Worm (Caenorhabditis elegans) whole organism, early embryonic: ENCODE data around the gene rmd-2.

Experiments used
- B0310.2 ChIP-seq: sonication (generic microtip); optimal IDR thresholded peaks from 2 replicates; lab custom pipeline; 2016; ENCODE audit warnings: mild to moderate bottlenecking, missing genetic modification characterization, missing compliant biosample characterization
- F13C5.2 ChIP-seq: sonication (generic microtip); optimal IDR thresholded peaks from 2 replicates; lab custom pipeline; 2017; ENCODE audit warnings: mild to moderate bottlenecking, missing genetic modification characterization, inconsistent platforms, missing compliant biosample characterization
- aly-1 ChIP-seq: sonication (generic microtip); optimal IDR thresholded peaks from 2 replicates; lab custom pipeline; 2016; ENCODE audit warnings: missing genetic modification characterization, missing compliant biosample characterization
- ama-1 ChIP-seq: fragments of 150-350 bp; optimal IDR thresholded peaks from 2 replicates; lab custom pipeline; 2014
- ceh-13 ChIP-seq: fragments of 200-800 bp; sonication (Bioruptor generic); optimal IDR thresholded peaks from 2 replicates; lab custom pipeline; 2018; ENCODE audit warnings: mild to moderate bottlenecking, missing genetic modification characterization, missing compliant biosample characterization
- ceh-36 ChIP-seq: sonication (generic microtip); optimal IDR thresholded peaks from 2 replicates; lab custom pipeline; 2016; ENCODE audit warnings: missing genetic modification characterization, inconsistent platforms, missing compliant biosample characterization
- ets-7 ChIP-seq: sonication (generic microtip); optimal IDR thresholded peaks from 2 replicates; lab custom pipeline; 2016; ENCODE audit warnings: missing genotype, missing genetic modification characterization, missing compliant biosample characterization
- flt-1 ChIP-seq: fragments of 200-800 bp; sonication (Bioruptor generic); IDR thresholded peaks from 2 replicates; pipeline ENCODE4 v1.3.6; 2022; ENCODE audit warnings: missing genetic modification characterization, missing compliant biosample characterization
- hmbx-1 ChIP-seq: sonication (generic microtip); optimal IDR thresholded peaks from 2 replicates; lab custom pipeline; 2016; ENCODE audit warnings: mild to moderate bottlenecking, missing genetic modification characterization, missing compliant biosample characterization
- hmg-4 ChIP-seq: fragments of 200-800 bp; sonication (Bioruptor generic); optimal IDR thresholded peaks from 2 replicates; lab custom pipeline; 2018; ENCODE audit warnings: mild to moderate bottlenecking, missing genetic modification characterization, missing compliant biosample characterization
- hnd-1 ChIP-seq: sonication (generic microtip); optimal IDR thresholded peaks from 2 replicates; lab custom pipeline; 2016; ENCODE audit warnings: missing genetic modification characterization, missing compliant biosample characterization
- pes-1 ChIP-seq: fragments of 200-800 bp; sonication (Bioruptor generic); IDR thresholded peaks from 2 replicates; pipeline ENCODE4 v1.3.6; 2022; ENCODE audit warnings: missing genetic modification reagents, missing genetic modification characterization, missing compliant biosample characterization
- scrt-1 ChIP-seq: fragments of 200-800 bp; sonication (Bioruptor generic); IDR thresholded peaks from 2 replicates; pipeline ENCODE4 v1.3.6; 2022; ENCODE audit warnings: missing genetic modification characterization, missing compliant biosample characterization
- sea-1 ChIP-seq: fragments of 200-800 bp; sonication (Bioruptor generic); conservative IDR thresholded peaks from 2 replicates; pipeline ENCODE4 v1.3.6; 2022; ENCODE audit warnings: missing genetic modification characterization, missing compliant biosample characterization
- tbx-11 ChIP-seq: fragments of 200-800 bp; sonication (Bioruptor generic); IDR thresholded peaks from 2 replicates; pipeline ENCODE4 v1.3.6; 2022; ENCODE audit warnings: missing genetic modification characterization, missing compliant biosample characterization
- tbx-37 ChIP-seq: fragments of 200-800 bp; sonication (Bioruptor generic); conservative IDR thresholded peaks from 2 replicates; pipeline ENCODE4 v1.3.6; 2022; ENCODE audit warnings: missing genetic modification reagents, missing genetic modification characterization, missing compliant biosample characterization
- tra-4 ChIP-seq: sonication (generic microtip); optimal IDR thresholded peaks from 2 replicates; lab custom pipeline; 2017; ENCODE audit warnings: missing genetic modification characterization, missing compliant biosample characterization

Gene rmd-2

ce11 chrV:9964152-9964785, 21.8 kb downstream of the rmd-2 start:
- TF ChIP-seq tbx-11 (GFP tag; lab: Robert Waterston, UW) (no peak), hmg-4 (peak; percentile 31), hmbx-1 (tag; lab: Kevin White, UChicago) (no peak)

- no peak for TF ChIP-seq scrt-1 (GFP tag; lab: Robert Waterston, UW)
- no peak for TF ChIP-seq aly-1 (tag; lab: Kevin White, UChicago)
- no peak for TF ChIP-seq pes-1 (GFP tag; lab: Robert Waterston, UW)
- TF ChIP-seq sea-1, result no peak
- no peak for TF ChIP-seq ets-7 (tag; lab: Kevin White, UChicago)
- no peak for TF ChIP-seq ama-1 (lab: Kevin White, UChicago)
- TF ChIP-seq flt-1, result no peak
- TF ChIP-seq B0310.2, result no peak
- no peak for TF ChIP-seq ceh-13 (GFP tag; lab: Kevin White, UChicago)
- TF ChIP-seq hnd-1, result no peak
- TF ChIP-seq tbx-37 (GFP tag; lab: Robert Waterston, UW), result no peak
- no peak for TF ChIP-seq F13C5.2 (tag; lab: Kevin White, UChicago)
- no peak for TF ChIP-seq ceh-36 (tag; lab: Kevin White, UChicago)
- no peak for TF ChIP-seq tra-4 (tag; lab: Kevin White, UChicago)
- TF ChIP-seq hmbx-1 (tag; lab: Kevin White, UChicago), result no peak
- TF ChIP-seq tbx-11 (GFP tag; lab: Robert Waterston, UW), result no peak
- TF ChIP-seq hmg-4, result no peak
These were observed 23.2 kb downstream of the rmd-2 start for ce11 chrV:9962916-9963315.

- TF ChIP-seq F13C5.2 (tag; lab: Kevin White, UChicago), result no peak
- TF ChIP-seq hmg-4, result no peak
- no peak for TF ChIP-seq ceh-36 (tag; lab: Kevin White, UChicago)
- TF ChIP-seq hnd-1, result no peak
- no peak for TF ChIP-seq tbx-37 (GFP tag; lab: Robert Waterston, UW)
- TF ChIP-seq aly-1 (tag; lab: Kevin White, UChicago), result no peak
- no peak for TF ChIP-seq sea-1
- TF ChIP-seq B0310.2, result no peak
- no peak for TF ChIP-seq tra-4 (tag; lab: Kevin White, UChicago)
- TF ChIP-seq tbx-11 (GFP tag; lab: Robert Waterston, UW), result no peak
- no peak for TF ChIP-seq flt-1
- no peak for TF ChIP-seq scrt-1 (GFP tag; lab: Robert Waterston, UW)
- TF ChIP-seq ets-7 (tag; lab: Kevin White, UChicago), result no peak
- TF ChIP-seq ceh-13 (GFP tag; lab: Kevin White, UChicago), result no peak
- no peak for TF ChIP-seq pes-1 (GFP tag; lab: Robert Waterston, UW)
- TF ChIP-seq ama-1 (lab: Kevin White, UChicago), result no peak
These were observed 23.7 kb downstream of the rmd-2 start, which contains the start of gene madf-4 for ce11 chrV:9962394-9962793. TSS of gene madf-4 (minus strand) at chrV:9962494.

- TF ChIP-seq ets-7 (tag; lab: Kevin White, UChicago), result no peak
- no peak for TF ChIP-seq aly-1 (tag; lab: Kevin White, UChicago)
- no peak for TF ChIP-seq scrt-1 (GFP tag; lab: Robert Waterston, UW)
- TF ChIP-seq ceh-36 (tag; lab: Kevin White, UChicago), result no peak
- TF ChIP-seq flt-1, result no peak
These were observed 25.7 kb downstream of the rmd-2 start, which contains the start of gene T07C12.10 for ce11 chrV:9960376-9960775. TSS of gene T07C12.10 (minus strand) at chrV:9960476.

- TF ChIP-seq aly-1 (tag; lab: Kevin White, UChicago) (no peak), ceh-36 (tag; lab: Kevin White, UChicago) (no peak), hnd-1 (no peak), ets-7 (tag; lab: Kevin White, UChicago) (no peak), hmbx-1 (tag; lab: Kevin White, UChicago) (no peak), pes-1 (GFP tag; lab: Robert Waterston, UW) (no peak), tbx-37 (GFP tag; lab: Robert Waterston, UW) (no peak), F13C5.2 (tag; lab: Kevin White, UChicago) (no peak), flt-1 (no peak), tra-4 (tag; lab: Kevin White, UChicago) (no peak), sea-1 (no peak), scrt-1 (GFP tag; lab: Robert Waterston, UW) (no peak), ama-1 (lab: Kevin White, UChicago) (no peak), tbx-11 (GFP tag; lab: Robert Waterston, UW) (no peak)
These were observed 27.4 kb downstream of the rmd-2 start for ce11 chrV:9958654-9959053.

ce11 chrV:9958231-9958630, 27.8 kb downstream of the rmd-2 start, which contains the start of gene anmt-3:
TSS of gene anmt-3 (minus strand) at chrV:9958331.
- TF ChIP-seq ets-7 (tag; lab: Kevin White, UChicago) (no peak), aly-1 (tag; lab: Kevin White, UChicago) (no peak), scrt-1 (GFP tag; lab: Robert Waterston, UW) (no peak), sea-1 (no peak), tra-4 (tag; lab: Kevin White, UChicago) (no peak), flt-1 (no peak)

- no peak for TF ChIP-seq hmbx-1 (tag; lab: Kevin White, UChicago)
- TF ChIP-seq pes-1 (GFP tag; lab: Robert Waterston, UW), result no peak
These were observed 33.7 kb downstream of the rmd-2 start, which contains the start of gene mam-5 for ce11 chrV:9952396-9952795. TSS of gene mam-5 (plus strand) at chrV:9952699.

ce11 chrV:9950861-9951260, 35.2 kb downstream of the rmd-2 start, which contains the start of gene ttr-46:
TSS of gene ttr-46 (plus strand) at chrV:9951233.
- no peak for TF ChIP-seq aly-1 (tag; lab: Kevin White, UChicago)
- TF ChIP-seq hnd-1, result no peak
- TF ChIP-seq scrt-1 (GFP tag; lab: Robert Waterston, UW), result no peak
- no peak for TF ChIP-seq F13C5.2 (tag; lab: Kevin White, UChicago)
- TF ChIP-seq B0310.2, result no peak
- TF ChIP-seq ama-1 (lab: Kevin White, UChicago), result no peak
- TF ChIP-seq tbx-11 (GFP tag; lab: Robert Waterston, UW), result no peak
- TF ChIP-seq ceh-36 (tag; lab: Kevin White, UChicago), result no peak
- no peak for TF ChIP-seq hmbx-1 (tag; lab: Kevin White, UChicago)
- TF ChIP-seq ets-7 (tag; lab: Kevin White, UChicago), result no peak
